Fruit fly (Drosophila melanogaster): Measurements from ENCODE around the gene Proc.

Gene Proc

dm6 chr2L:7841244-7841643 lies 30.0 kb downstream of the Proc start (continued):
- TF ChIP-seq dmrt99B (tag; optimal IDR thresholded peaks at IDR 0.05), result peak; percentile 4
- TF ChIP-seq fd102C (GFP tag; optimal IDR thresholded peaks at IDR 0.05), result no peak
- peak; percentile 29 for TF ChIP-seq CG15269 (tag; optimal IDR thresholded peaks at IDR 0.05)
- no peak for TF ChIP-seq br (optimal IDR thresholded peaks at IDR 0.05)
- TF ChIP-seq Hmr (GFP tag; optimal IDR thresholded peaks at IDR 0.05), result peak; percentile 11
- no peak for TF ChIP-seq nerfin-2 (GFP tag; IDR thresholded peaks at IDR 0.05; ENCODE audit: partially characterized antibody)
- no peak for TF ChIP-seq CG6765 (GFP tag; optimal IDR thresholded peaks at IDR 0.05)
- TF ChIP-seq slbo (GFP tag; IDR thresholded peaks at IDR 0.05), result peak; percentile 44
- TF ChIP-seq CG32772 (GFP tag; IDR thresholded peaks at IDR 0.05), result 0 out of 2 replicates have a peak, but pooled peaks have one; percentile 15
- TF ChIP-seq unpg (GFP tag; optimal IDR thresholded peaks at IDR 0.05), result peak; percentile 0
- no peak for TF ChIP-seq CG11247 (GFP tag; IDR thresholded peaks at IDR 0.05)
- TF ChIP-seq Fer3 (tag; optimal IDR thresholded peaks at IDR 0.05), result no peak
- TF ChIP-seq Trl (optimal IDR thresholded peaks at IDR 0.05), result no peak
- TF ChIP-seq Trl (GFP tag; optimal IDR thresholded peaks at IDR 0.05), result no peak
- no peak for TF ChIP-seq CG3726 (GFP tag; IDR thresholded peaks at IDR 0.05)
- peak; percentile 12 for TF ChIP-seq grau (tag; optimal IDR thresholded peaks at IDR 0.05)
- no peak for TF ChIP-seq odd (GFP tag; optimal IDR thresholded peaks at IDR 0.05)
- TF ChIP-seq CG1602 (GFP tag; optimal IDR thresholded peaks at IDR 0.05), result no peak
- TF ChIP-seq TFAM (GFP tag; optimal IDR thresholded peaks at IDR 0.05), result no peak
- no peak for TF ChIP-seq grn (GFP tag; optimal IDR thresholded peaks at IDR 0.05)
- TF ChIP-seq trem (tag; optimal IDR thresholded peaks at IDR 0.05), result no peak
- TF ChIP-seq ato (GFP tag; IDR thresholded peaks at IDR 0.05; ENCODE audit: partially characterized antibody), result no peak
- no peak for TF ChIP-seq CG4282 (GFP tag; optimal IDR thresholded peaks at IDR 0.05)
- no peak for TF ChIP-seq gfzf (GFP tag; optimal IDR thresholded peaks at IDR 0.05)
- TF ChIP-seq CG32532 (GFP tag; IDR thresholded peaks at IDR 0.05), result 0 out of 2 replicates have a peak, but pooled peaks have one; percentile 8
- TF ChIP-seq gsb-n (tag; optimal IDR thresholded peaks at IDR 0.05), result no peak
- TF ChIP-seq vnd (GFP tag; IDR thresholded peaks at IDR 0.05; ENCODE audit: partially characterized antibody), result no peak
- no peak for TF ChIP-seq CG2889 (GFP tag; IDR thresholded peaks at IDR 0.05)
- no peak for TF ChIP-seq tx (GFP tag; optimal IDR thresholded peaks at IDR 0.05)
- no peak for TF ChIP-seq CG6813 (GFP tag; optimal IDR thresholded peaks at IDR 0.05)
- TF ChIP-seq CG7928 (GFP tag; optimal IDR thresholded peaks at IDR 0.05), result no peak
- TF ChIP-seq Meics (GFP tag; optimal IDR thresholded peaks at IDR 0.05), result no peak
- TF ChIP-seq trh (GFP tag; optimal IDR thresholded peaks at IDR 0.05), result no peak
- 0 out of 2 replicates have a peak, but pooled peaks have one; percentile 22 for TF ChIP-seq ttk (GFP tag; IDR thresholded peaks at IDR 0.05)
- no peak for TF ChIP-seq Jarid2 (GFP tag; optimal IDR thresholded peaks at IDR 0.05)
- no peak for TF ChIP-seq CG2129 (GFP tag; IDR thresholded peaks at IDR 0.05; ENCODE audit: partially characterized antibody)
- TF ChIP-seq emc (GFP tag; optimal IDR thresholded peaks at IDR 0.05), result no peak
- TF ChIP-seq fd64A (GFP tag; optimal IDR thresholded peaks at IDR 0.05), result no peak
- TF ChIP-seq MTF-1 (GFP tag; optimal IDR thresholded peaks at IDR 0.05; ENCODE audit: borderline replicate concordance), result no peak

dm6 chr2L:7840152-7840551 lies 31.1 kb downstream of the Proc start, which contains the start of gene CG14537:
TSS of gene CG14537 (plus strand) at chr2L:7840452.
- TF ChIP-seq ind (GFP tag; optimal IDR thresholded peaks at IDR 0.05), result no peak
- no peak for TF ChIP-seq CG1832 (GFP tag; optimal IDR thresholded peaks at IDR 0.05)
- no peak for TF ChIP-seq cas (GFP tag; IDR thresholded peaks at IDR 0.05)
- TF ChIP-seq CG14050 (GFP tag; IDR thresholded peaks at IDR 0.05), result no peak
- no peak for TF ChIP-seq CG31388 (GFP tag; optimal IDR thresholded peaks at IDR 0.05)
- no peak for TF ChIP-seq CG30403 (GFP tag; optimal IDR thresholded peaks at IDR 0.05)
- TF ChIP-seq Kr (GFP tag; optimal IDR thresholded peaks at IDR 0.05), result no peak

All from whole organism, embryonic.